Worm (Caenorhabditis elegans) whole organism, L3 larva: ENCODE measurements around the gene K06A4.10.

ENCODE experiments used
- R02D3.7 ChIP-seq: fragments of 150-350 bp; optimal IDR thresholded peaks from 2 replicates; lab custom pipeline; 2014; ENCODE audit warnings: missing biosample characterization, missing genetic modification characterization
- ZK546.5 ChIP-seq: sonication (generic microtip); optimal IDR thresholded peaks from 2 replicates; lab custom pipeline; 2017; ENCODE audit warnings: missing biosample characterization, missing genetic modification characterization
- aly-2 ChIP-seq: fragments of 150-350 bp; optimal IDR thresholded peaks from 2 replicates; lab custom pipeline; 2014; ENCODE audit warnings: missing biosample characterization, missing genetic modification characterization
- ama-1 ChIP-seq: fragments of 150-350 bp; optimal IDR thresholded peaks from 2 replicates; lab custom pipeline; 2018
- ceh-28 ChIP-seq: fragments of 150-350 bp; optimal IDR thresholded peaks from 2 replicates; lab custom pipeline; 2014; ENCODE audit warnings: missing biosample characterization, missing genetic modification reagents, missing genetic modification characterization
- ceh-82 ChIP-seq: fragments of 150-350 bp; optimal IDR thresholded peaks from 2 replicates; lab custom pipeline; 2014; ENCODE audit warnings: missing biosample characterization, missing genetic modification characterization
- ceh-9 ChIP-seq: sonication (generic microtip); optimal IDR thresholded peaks from 2 replicates; lab custom pipeline; 2018; ENCODE audit warnings: missing biosample characterization, missing genetic modification characterization
- daf-12 ChIP-seq: fragments of 150-350 bp; optimal IDR thresholded peaks from 2 replicates; lab custom pipeline; 2014; ENCODE audit warnings: missing biosample characterization, missing genetic modification reagents, missing genetic modification characterization
- egl-27 ChIP-seq: sonication (generic microtip); optimal IDR thresholded peaks from 4 replicates; lab custom pipeline; 2017; ENCODE audit warnings: missing biosample characterization, missing genetic modification reagents, missing genetic modification characterization
- elt-2 ChIP-seq: sonication (generic microtip); optimal IDR thresholded peaks from 2 replicates; lab custom pipeline; 2016; ENCODE audit warnings: missing genetic modification reagents, mild to moderate bottlenecking, missing genetic modification characterization, missing compliant biosample characterization
- elt-3 ChIP-seq, 3 experiments: fragments of 150-350 bp in 1 of 3; sonication (generic microtip) in 2 of 3; optimal IDR thresholded peaks; 2 replicates in 2 of 3; 4 replicates in 1 of 3; lab custom pipeline; 2014 to 2017; ENCODE audit warnings: missing biosample characterization in 3 of 3, missing genetic modification characterization in 3 of 3
- fkh-10 ChIP-seq: sonication (generic microtip); optimal IDR thresholded peaks from 2 replicates; lab custom pipeline; 2017; ENCODE audit warnings: missing biosample characterization, missing genetic modification reagents, missing genetic modification characterization
- fos-1 ChIP-seq: fragments of 150-350 bp; optimal IDR thresholded peaks from 2 replicates; lab custom pipeline; 2014; ENCODE audit warnings: missing biosample characterization, missing genetic modification characterization
- hmg-11 ChIP-seq: sonication (generic microtip); optimal IDR thresholded peaks from 2 replicates; lab custom pipeline; 2016; ENCODE audit warnings: missing genetic modification characterization, missing compliant biosample characterization
- jun-1 ChIP-seq: fragments of 150-350 bp; optimal IDR thresholded peaks from 2 replicates; lab custom pipeline; 2014; ENCODE audit warnings: missing biosample characterization, missing genetic modification reagents, missing genetic modification characterization
- lin-15B ChIP-seq: fragments of 150-350 bp; optimal IDR thresholded peaks from 2 replicates; lab custom pipeline; 2014; ENCODE audit warnings: missing biosample characterization, missing genetic modification characterization
- lin-39 ChIP-seq: fragments of 150-350 bp; optimal IDR thresholded peaks from 2 replicates; lab custom pipeline; 2018; ENCODE audit warnings: missing biosample characterization, missing genetic modification reagents, missing genetic modification characterization
- lsy-12 ChIP-seq: sonication (generic microtip); optimal IDR thresholded peaks from 2 replicates; lab custom pipeline; 2016; ENCODE audit warnings: mild to moderate bottlenecking, missing genetic modification characterization, missing compliant biosample characterization
- mdl-1 ChIP-seq: fragments of 150-350 bp; optimal IDR thresholded peaks from 2 replicates; lab custom pipeline; 2014; ENCODE audit warnings: missing biosample characterization, missing genetic modification characterization
- mml-1 ChIP-seq: fragments of 150-350 bp; sonication (generic microtip); optimal IDR thresholded peaks from 3 replicates; lab custom pipeline; 2014; ENCODE audit warnings: missing biosample characterization, missing genetic modification characterization
- nfya-1 ChIP-seq: sonication (generic microtip); optimal IDR thresholded peaks from 2 replicates; lab custom pipeline; 2017; ENCODE audit warnings: missing genetic modification characterization, mild to moderate bottlenecking, missing compliant biosample characterization, antibody characterized with exemption, moderate library complexity; ENCODE audit not compliant: insufficient read depth
- nhr-11 ChIP-seq: fragments of 150-350 bp; optimal IDR thresholded peaks from 2 replicates; lab custom pipeline; 2014; ENCODE audit warnings: missing biosample characterization, missing genetic modification characterization
- nhr-12 ChIP-seq: fragments of 150-350 bp; optimal IDR thresholded peaks from 2 replicates; lab custom pipeline; 2014; ENCODE audit warnings: missing biosample characterization, missing genetic modification characterization
- nhr-23 ChIP-seq: fragments of 150-350 bp; optimal IDR thresholded peaks from 2 replicates; lab custom pipeline; 2014; ENCODE audit warnings: missing biosample characterization, missing genetic modification reagents, missing genetic modification characterization
- nhr-237 ChIP-seq: fragments of 150-350 bp; optimal IDR thresholded peaks from 2 replicates; lab custom pipeline; 2014; ENCODE audit warnings: missing biosample characterization, missing genetic modification characterization
- nhr-25 ChIP-seq: sonication (generic microtip); optimal IDR thresholded peaks from 2 replicates; lab custom pipeline; 2017; ENCODE audit warnings: missing biosample characterization, missing genetic modification characterization
- nhr-28 ChIP-seq: fragments of 150-350 bp; optimal IDR thresholded peaks from 2 replicates; lab custom pipeline; 2014; ENCODE audit warnings: missing biosample characterization, missing genetic modification characterization
- nhr-43 ChIP-seq: sonication (generic microtip); optimal IDR thresholded peaks from 2 replicates; lab custom pipeline; 2016; ENCODE audit warnings: mild to moderate bottlenecking, missing genetic modification characterization, missing compliant biosample characterization; ENCODE audit not compliant: poor library complexity, severe bottlenecking
- nhr-67 ChIP-seq: fragments of 150-350 bp; optimal IDR thresholded peaks from 2 replicates; lab custom pipeline; 2014; ENCODE audit warnings: missing biosample characterization, missing genetic modification characterization
- nhr-76 ChIP-seq: fragments of 150-350 bp; sonication (generic microtip); optimal IDR thresholded peaks from 5 replicates; lab custom pipeline; 2014; ENCODE audit warnings: missing biosample characterization, missing genetic modification characterization
- nhr-77 ChIP-seq: fragments of 150-350 bp; optimal IDR thresholded peaks from 2 replicates; lab custom pipeline; 2014; ENCODE audit warnings: missing biosample characterization, missing genetic modification characterization
- pha-4 ChIP-seq: fragments of 150-350 bp; optimal IDR thresholded peaks from 2 replicates; lab custom pipeline; 2014; ENCODE audit warnings: missing biosample characterization, missing genetic modification reagents, missing genetic modification characterization
- pqm-1 ChIP-seq: fragments of 150-350 bp; optimal IDR thresholded peaks from 2 replicates; lab custom pipeline; 2017; ENCODE audit warnings: missing biosample characterization, missing genetic modification characterization, inconsistent platforms
- sea-2 ChIP-seq: fragments of 150-350 bp; sonication (generic microtip); optimal IDR thresholded peaks from 4 replicates; lab custom pipeline; 2014; ENCODE audit warnings: missing biosample characterization, missing genetic modification reagents, missing genetic modification characterization
- skn-1 ChIP-seq: fragments of 150-350 bp; optimal IDR thresholded peaks from 2 replicates; lab custom pipeline; 2014; ENCODE audit warnings: missing biosample characterization, missing genetic modification characterization
- tbx-2 ChIP-seq: sonication (generic microtip); optimal IDR thresholded peaks from 2 replicates; lab custom pipeline; 2016; ENCODE audit warnings: mild to moderate bottlenecking, missing genetic modification characterization, missing compliant biosample characterization
- unc-39 ChIP-seq: sonication (generic microtip); optimal IDR thresholded peaks from 4 replicates; lab custom pipeline; 2017; ENCODE audit warnings: missing biosample characterization, missing genetic modification characterization
- unc-62 ChIP-seq: fragments of 150-350 bp; sonication (generic microtip); optimal IDR thresholded peaks from 4 replicates; lab custom pipeline; 2014; ENCODE audit warnings: missing biosample characterization, missing genetic modification reagents, missing genetic modification characterization
- ztf-11 ChIP-seq: fragments of 150-350 bp; optimal IDR thresholded peaks from 2 replicates; lab custom pipeline; 2014; ENCODE audit warnings: missing biosample characterization, missing genetic modification characterization
- ztf-4 ChIP-seq: fragments of 150-350 bp; optimal IDR thresholded peaks from 2 replicates; lab custom pipeline; 2014; ENCODE audit warnings: missing biosample characterization, missing genetic modification characterization

K06A4.10 gene

DNA sequence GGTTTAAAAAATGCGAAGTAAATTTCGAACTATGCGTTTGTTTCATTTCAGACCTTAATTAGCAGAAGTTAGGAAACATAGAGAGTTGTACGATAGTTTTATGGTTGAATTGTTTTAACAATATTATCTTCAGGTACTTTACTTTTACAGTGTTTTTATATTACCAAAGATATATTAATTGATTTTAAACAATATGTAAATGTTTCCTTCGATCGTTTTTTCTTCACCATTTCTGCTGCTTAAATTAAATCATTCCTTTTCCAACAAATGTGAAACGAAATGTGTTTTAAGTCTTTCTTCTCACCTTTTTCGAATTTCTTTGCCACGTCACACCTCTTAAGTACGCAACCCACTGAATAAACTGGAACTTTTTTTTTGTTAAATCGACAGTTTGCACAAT lies 36.3 kb downstream of the K06A4.10 start:
- TF ChIP-seq nhr-25 (tag; lab: Kevin White, UChicago) (peak; percentile 4), pha-4 (tag; lab: Kevin White, UChicago) (no peak)

DNA sequence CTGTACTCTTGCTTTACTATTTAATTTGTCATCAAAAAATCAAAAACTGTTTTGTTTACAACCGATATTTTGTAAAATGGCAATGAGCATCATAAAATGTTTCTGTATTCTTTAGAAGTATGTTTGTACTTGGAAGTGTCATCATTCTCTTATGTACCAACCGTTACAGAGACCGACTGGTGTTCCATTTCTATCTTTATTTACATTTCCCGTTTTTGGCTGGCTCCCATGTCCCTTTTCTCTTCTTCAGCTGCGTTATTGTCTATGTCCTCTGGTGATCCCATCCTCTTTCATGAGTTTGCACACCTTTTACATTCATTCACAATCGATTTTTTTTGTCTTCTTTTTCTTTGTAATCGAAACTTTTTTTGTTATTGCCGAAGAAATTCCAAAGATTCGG lies 38.1 kb downstream of the K06A4.10 start:
- TF ChIP-seq lsy-12 (no peak), pha-4 (tag; lab: Kevin White, UChicago) (peak; percentile 80), nfya-1 (tag; lab: Kevin White, UChicago) (no peak), nhr-12 (tag; lab: Kevin White, UChicago) (no peak)

DNA sequence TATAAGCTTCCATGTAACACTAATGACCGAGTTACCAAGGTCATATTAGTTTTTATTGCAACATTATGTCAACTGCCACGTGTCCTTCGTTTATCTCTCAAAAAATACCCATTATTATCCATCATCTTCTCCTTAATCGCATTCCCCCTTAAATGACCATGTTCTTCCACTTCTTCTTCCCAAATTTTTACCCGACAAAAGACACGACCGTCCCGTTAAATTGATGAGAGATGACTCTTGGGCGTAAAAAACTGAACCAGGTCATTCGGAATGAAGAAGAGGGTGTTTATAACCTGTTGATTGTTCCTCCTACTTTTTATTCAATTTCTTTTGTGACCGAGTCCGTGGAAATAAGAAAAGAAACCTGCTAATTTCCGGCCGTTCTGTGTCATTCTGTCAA lies 45.0 kb downstream of the K06A4.10 start:
- TF ChIP-seq unc-62 (GFP tag; lab: Kevin White, UChicago), result no peak
- peak; percentile 75 for TF ChIP-seq nhr-23 (tag; lab: Kevin White, UChicago)
- TF ChIP-seq nhr-25 (tag; lab: Kevin White, UChicago), result peak; percentile 27
- no peak for TF ChIP-seq daf-12

DNA sequence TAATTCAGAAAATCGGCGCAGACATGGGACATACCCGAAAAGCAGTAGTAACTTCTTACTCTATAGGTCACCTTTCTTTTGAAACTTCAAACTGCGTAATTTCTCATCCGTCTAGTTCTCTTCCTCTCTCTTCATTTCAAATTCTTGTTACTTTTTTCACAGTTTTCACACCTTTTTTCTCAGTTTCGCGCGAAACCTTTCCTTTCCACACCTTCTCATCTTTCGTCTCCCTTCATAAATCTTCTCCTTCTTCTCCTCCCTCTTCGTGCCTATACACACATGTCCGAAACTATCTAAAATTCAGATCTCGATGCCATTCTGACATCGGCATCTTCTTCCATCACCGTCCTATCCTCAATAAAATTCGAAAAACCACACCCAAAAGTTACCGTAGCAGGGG lies 45.9 kb downstream of the K06A4.10 start, which contains the start of gene wdr-62:
Gene wdr-62, plus strand, starts transcription at position 301 of the 400 bp plus-strand sequence.
- TF ChIP-seq mdl-1 (tag; lab: Kevin White, UChicago), result no peak
- no peak for TF ChIP-seq nhr-43 (tag; lab: Kevin White, UChicago)
- TF ChIP-seq nhr-67, result no peak
- no peak for TF ChIP-seq daf-12
- no peak for TF ChIP-seq lin-39 (tag; lab: Kevin White, UChicago)
- TF ChIP-seq jun-1, result no peak
- TF ChIP-seq elt-3 (tag; optimal IDR thresholded peaks at IDR 0.05; lab: Kevin White, UChicago), result no peak
- no peak for TF ChIP-seq ZK546.5 (tag; lab: Kevin White, UChicago)
- TF ChIP-seq nhr-237 (tag; lab: Kevin White, UChicago), result no peak
- no peak for TF ChIP-seq nfya-1 (tag; lab: Kevin White, UChicago)
- no peak for TF ChIP-seq nhr-25 (tag; lab: Kevin White, UChicago)
- no peak for TF ChIP-seq nhr-11 (tag; lab: Kevin White, UChicago)
- TF ChIP-seq nhr-28 (tag; lab: Kevin White, UChicago), result no peak
- no peak for TF ChIP-seq fos-1 (tag; lab: Kevin White, UChicago)
- TF ChIP-seq ztf-11 (tag; lab: Kevin White, UChicago), result no peak
- TF ChIP-seq ceh-82 (tag; lab: Kevin White, UChicago), result no peak
- TF ChIP-seq nhr-12 (tag; lab: Kevin White, UChicago), result no peak
- TF ChIP-seq ceh-9 (tag; lab: Kevin White, UChicago), result no peak
- TF ChIP-seq skn-1, result no peak

DNA sequence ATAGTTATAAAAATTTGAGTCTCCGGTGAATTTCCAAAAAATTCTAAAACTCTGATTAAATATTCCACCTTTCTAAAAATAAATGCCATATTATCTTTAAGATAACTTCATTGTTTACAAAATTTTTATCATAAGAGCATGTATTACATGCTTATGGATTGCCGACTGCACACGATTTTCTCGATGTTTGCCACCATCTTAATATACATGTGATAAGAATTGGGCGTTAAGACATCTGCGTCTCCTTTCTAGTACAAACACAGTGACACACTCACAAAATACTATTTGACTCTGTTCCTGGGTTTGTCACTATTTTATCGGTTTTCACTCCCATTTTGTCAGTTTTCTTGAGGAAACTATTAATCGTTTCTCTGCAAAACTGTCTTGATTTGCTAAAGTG lies 46.5 kb downstream of the K06A4.10 start:
- TF ChIP-seq hmg-11, result no peak
- TF ChIP-seq ceh-82 (tag; lab: Kevin White, UChicago), result no peak
- no peak for TF ChIP-seq lin-39 (tag; lab: Kevin White, UChicago)
- TF ChIP-seq pha-4 (tag; lab: Kevin White, UChicago), result peak; percentile 89
- TF ChIP-seq ceh-28, result no peak
- no peak for TF ChIP-seq nhr-77 (tag; lab: Kevin White, UChicago)
- no peak for TF ChIP-seq aly-2 (tag; lab: Kevin White, UChicago)
- no peak for TF ChIP-seq fkh-10 (GFP tag; lab: Kevin White, UChicago)
- no peak for TF ChIP-seq nhr-28 (tag; lab: Kevin White, UChicago)
- no peak for TF ChIP-seq fos-1 (tag; lab: Kevin White, UChicago)
- peak; percentile 96 for TF ChIP-seq elt-2
- no peak for TF ChIP-seq nhr-237 (tag; lab: Kevin White, UChicago)
- no peak for TF ChIP-seq egl-27 (tag; lab: Kevin White, UChicago)
- no peak for TF ChIP-seq unc-39 (tag; lab: Kevin White, UChicago)
- no peak for TF ChIP-seq mdl-1 (tag; lab: Kevin White, UChicago)
- no peak for TF ChIP-seq ceh-9 (tag; lab: Kevin White, UChicago)
- TF ChIP-seq nfya-1 (tag; lab: Kevin White, UChicago), result no peak
- TF ChIP-seq ztf-11 (tag; lab: Kevin White, UChicago), result no peak
- no peak for TF ChIP-seq elt-3 (tag; optimal IDR thresholded peaks at IDR 0.05; lab: Kevin White, UChicago)
- TF ChIP-seq lin-15B (tag; lab: Kevin White, UChicago), result no peak
- no peak for TF ChIP-seq tbx-2
- TF ChIP-seq ztf-4 (tag; lab: Kevin White, UChicago), result no peak
- TF ChIP-seq jun-1, result peak; percentile 39
- TF ChIP-seq nhr-76, result no peak
- no peak for TF ChIP-seq nhr-25 (tag; lab: Kevin White, UChicago)
- no peak for TF ChIP-seq sea-2 (GFP tag; lab: Kevin White, UChicago)
- no peak for TF ChIP-seq nhr-67
- no peak for TF ChIP-seq R02D3.7 (tag; lab: Kevin White, UChicago)
- no peak for TF ChIP-seq unc-62 (GFP tag; lab: Kevin White, UChicago)
- TF ChIP-seq nhr-23 (tag; lab: Kevin White, UChicago), result no peak
- no peak for TF ChIP-seq ama-1 (lab: Kevin White, UChicago)
- TF ChIP-seq ZK546.5 (tag; lab: Kevin White, UChicago), result no peak
- no peak for TF ChIP-seq mml-1
- TF ChIP-seq pqm-1 (tag; lab: Kevin White, UChicago), result peak; percentile 90
